Worm (Caenorhabditis elegans) whole organism, early embryonic: ENCODE data around the gene srt-13.
"Not testable (repeated sequence)": the region's sequence is repeated elsewhere in the genome, so short reads cannot be mapped to it uniquely, and the experiment has no call there.

ENCODE experiments used
- ama-1 ChIP-seq: fragments of 150-350 bp; optimal IDR thresholded peaks from 2 replicates; lab custom pipeline; 2014
- flt-1 ChIP-seq: fragments of 200-800 bp; sonication (Bioruptor generic); IDR thresholded peaks from 2 replicates; pipeline ENCODE4 v1.3.6; 2022; ENCODE audit warnings: missing genetic modification characterization, missing compliant biosample characterization
- hnd-1 ChIP-seq: sonication (generic microtip); optimal IDR thresholded peaks from 2 replicates; lab custom pipeline; 2016; ENCODE audit warnings: missing genetic modification characterization, missing compliant biosample characterization
- tbx-11 ChIP-seq: fragments of 200-800 bp; sonication (Bioruptor generic); IDR thresholded peaks from 2 replicates; pipeline ENCODE4 v1.3.6; 2022; ENCODE audit warnings: missing genetic modification characterization, missing compliant biosample characterization

DNA sequence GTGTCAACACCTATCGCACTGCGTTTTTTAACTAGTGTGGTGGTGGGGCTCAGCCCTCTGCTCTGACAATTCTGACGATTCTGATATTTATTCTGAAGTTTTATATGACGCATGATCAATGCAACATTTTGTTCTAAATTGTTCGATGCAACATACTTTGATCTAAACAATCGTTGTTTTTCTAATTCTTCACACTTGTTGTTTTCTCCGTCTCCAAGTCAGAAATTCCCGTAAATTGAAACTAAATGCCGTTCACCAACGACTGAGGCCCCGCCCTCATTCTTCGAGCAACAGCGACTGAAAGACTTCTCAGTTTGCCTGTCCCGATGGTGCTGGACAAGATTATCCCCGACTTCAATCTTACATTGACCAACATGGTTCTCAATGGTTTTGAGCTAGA lies 34.8 kb upstream of the srt-13 start, which contains the start of gene srt-19:
- not testable (repeated sequence) for TF ChIP-seq flt-1 (GFP tag; lab: Robert Waterston, UW); tbx-11; hnd-1; ama-1 (lab: Kevin White, UChicago)
